Worm (Caenorhabditis elegans) whole organism, midembryonic: Measurements from ENCODE around the gene Y48A6B.14.
"Not testable (repeated sequence)": the region's sequence is repeated elsewhere in the genome, so short reads cannot be mapped to it uniquely, and the experiment has no call there.

Experiments
- flt-1 ChIP-seq: fragments of 200-800 bp; sonication (Bioruptor generic); IDR thresholded peaks from 2 replicates; pipeline ENCODE4 v1.3.6; 2022; ENCODE audit warnings: missing genetic modification characterization, missing compliant biosample characterization
- ref-1 ChIP-seq: fragments of 200-800 bp; sonication (Bioruptor generic); conservative IDR thresholded peaks from 2 replicates; pipeline ENCODE4 v1.3.6; 2022; ENCODE audit warnings: missing genetic modification reagents, missing genetic modification characterization, missing compliant biosample characterization
- tab-1 ChIP-seq: fragments of 200-800 bp; sonication (Bioruptor generic); IDR thresholded peaks from 2 replicates; pipeline ENCODE4 v1.3.6; 2022; ENCODE audit warnings: missing genetic modification characterization, missing compliant biosample characterization

DNA sequence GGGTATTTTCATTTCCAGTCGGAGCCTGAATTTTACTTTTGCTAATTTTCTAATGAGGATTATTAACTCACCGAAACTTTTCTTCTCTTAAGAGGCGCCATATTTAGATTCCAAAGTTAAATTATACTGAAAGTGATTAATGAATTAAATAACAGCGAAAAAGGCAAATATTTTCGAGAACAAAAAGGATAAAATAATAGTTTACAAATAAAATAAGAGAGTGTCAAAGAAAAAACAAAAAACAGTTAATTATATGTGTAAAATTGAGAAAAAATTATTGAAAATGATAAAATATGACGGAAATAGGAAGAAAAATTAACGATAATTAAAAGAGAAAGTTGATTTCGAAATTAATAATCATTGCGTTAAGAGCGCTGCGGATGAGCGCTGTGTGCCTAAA lies 2.1 kb upstream of the Y48A6B.14 start, which contains the start of gene Y48A6B.8:
- TF ChIP-seq flt-1 (GFP tag; lab: Robert Waterston, UW); ref-1 (GFP tag; lab: Robert Waterston, UW); tab-1: not testable (repeated sequence)
